Worm (Caenorhabditis elegans): ENCODE data around the gene R08F11.1.

The R08F11.1 gene

ce11 chrV:3760839-3761238, 23.2 kb downstream of the R08F11.1 start, which contains the start of gene oac-55:
oac-55 (plus strand) TSS chrV:3761139.
- TF ChIP-seq tab-1 (GFP tag; IDR thresholded peaks at IDR 0.05), result no peak
- no peak for TF ChIP-seq ztf-23 (GFP tag; IDR thresholded peaks at IDR 0.05)
- TF ChIP-seq ztf-29 (GFP tag; IDR thresholded peaks at IDR 0.05), result no peak
- no peak for TF ChIP-seq ref-1 (GFP tag; conservative IDR thresholded peaks at IDR 0.05)
- TF ChIP-seq flt-1 (GFP tag; IDR thresholded peaks at IDR 0.05), result no peak
- TF ChIP-seq T22C8.4 (GFP tag; IDR thresholded peaks at IDR 0.05), result no peak
- TF ChIP-seq cog-1 (tag; optimal IDR thresholded peaks at IDR 0.05), result no peak
- no peak for TF ChIP-seq klf-2 (GFP tag; conservative IDR thresholded peaks at IDR 0.05)
- TF ChIP-seq med-1 (GFP tag; optimal IDR thresholded peaks at IDR 0.05; ENCODE audit: insufficient read depth), result no peak

- TF ChIP-seq med-1 (GFP tag; optimal IDR thresholded peaks at IDR 0.05; ENCODE audit: insufficient read depth) (no peak), T22C8.4 (GFP tag; IDR thresholded peaks at IDR 0.05) (no peak), cog-1 (tag; optimal IDR thresholded peaks at IDR 0.05) (peak; percentile 38), flt-1 (GFP tag; IDR thresholded peaks at IDR 0.05) (no peak), klf-2 (GFP tag; conservative IDR thresholded peaks at IDR 0.05) (no peak), tab-1 (GFP tag; IDR thresholded peaks at IDR 0.05) (no peak), ztf-29 (GFP tag; IDR thresholded peaks at IDR 0.05) (no peak), ref-1 (GFP tag; conservative IDR thresholded peaks at IDR 0.05) (no peak)
Measured at ce11 chrV:3759419-3759915, 24.6 kb downstream of the R08F11.1 start, which contains the start of gene chk-1. chk-1 (minus strand) TSS chrV:3759469.

ce11 chrV:3756887-3757286, 27.1 kb downstream of the R08F11.1 start, which contains the start of gene gid-7:
gid-7 (minus strand) TSS chrV:3757074.
- TF ChIP-seq ztf-23 (GFP tag; IDR thresholded peaks at IDR 0.05) (no peak), T22C8.4 (GFP tag; IDR thresholded peaks at IDR 0.05) (no peak), tab-1 (GFP tag; IDR thresholded peaks at IDR 0.05) (no peak), med-1 (GFP tag; optimal IDR thresholded peaks at IDR 0.05; ENCODE audit: insufficient read depth) (no peak), cog-1 (tag; optimal IDR thresholded peaks at IDR 0.05) (no peak), ref-1 (GFP tag; conservative IDR thresholded peaks at IDR 0.05) (no peak), flt-1 (GFP tag; IDR thresholded peaks at IDR 0.05) (no peak)

ce11 chrV:3750328-3750727, 33.7 kb downstream of the R08F11.1 start:
- no peak for TF ChIP-seq tab-1 (GFP tag; IDR thresholded peaks at IDR 0.05)

DNA sequence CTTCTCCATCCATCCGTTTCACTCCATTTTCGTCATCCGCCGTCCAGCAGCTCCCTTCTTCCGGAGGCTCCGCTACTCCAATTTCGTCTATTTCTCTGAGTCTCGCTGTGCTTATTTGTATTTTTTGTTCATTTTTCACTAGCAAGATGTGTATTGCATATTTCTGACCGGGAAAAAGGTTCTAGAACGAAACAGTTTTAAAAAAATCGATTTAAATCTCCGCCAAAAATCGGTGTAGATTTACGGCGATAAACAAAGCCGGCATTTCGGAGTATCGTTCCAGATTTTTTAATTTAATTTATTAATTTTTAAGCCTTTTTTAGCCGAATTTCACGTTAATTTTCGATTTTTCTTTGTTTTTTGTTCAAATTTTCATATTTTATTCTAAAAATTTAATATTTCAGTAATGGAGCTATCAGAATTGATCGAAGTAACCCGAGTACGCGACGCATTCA, 40.8 kb downstream of the R08F11.1 start, which contains the start of gene mtm-9:
mtm-9 (plus strand) TSS at position 405 of the 455 bp plus-strand sequence.
- TF ChIP-seq klf-2 (GFP tag; conservative IDR thresholded peaks at IDR 0.05) (no peak), ztf-29 (GFP tag; IDR thresholded peaks at IDR 0.05) (no peak)

ce11 chrV:3739302-3739701, 44.7 kb downstream of the R08F11.1 start, which contains the start of gene hpo-36:
hpo-36 (minus strand) TSS chrV:3739402.
- no peak for TF ChIP-seq med-1 (GFP tag; optimal IDR thresholded peaks at IDR 0.05; ENCODE audit: insufficient read depth)
- TF ChIP-seq tab-1 (GFP tag; IDR thresholded peaks at IDR 0.05), result no peak
- TF ChIP-seq cog-1 (tag; optimal IDR thresholded peaks at IDR 0.05), result no peak
- TF ChIP-seq klf-2 (GFP tag; conservative IDR thresholded peaks at IDR 0.05), result no peak
- TF ChIP-seq ztf-29 (GFP tag; IDR thresholded peaks at IDR 0.05), result no peak
- no peak for TF ChIP-seq T22C8.4 (GFP tag; IDR thresholded peaks at IDR 0.05)
- no peak for TF ChIP-seq ref-1 (GFP tag; conservative IDR thresholded peaks at IDR 0.05)
- TF ChIP-seq ztf-23 (GFP tag; IDR thresholded peaks at IDR 0.05), result no peak
- TF ChIP-seq flt-1 (GFP tag; IDR thresholded peaks at IDR 0.05), result no peak

- TF ChIP-seq flt-1 (GFP tag; IDR thresholded peaks at IDR 0.05) (no peak), T22C8.4 (GFP tag; IDR thresholded peaks at IDR 0.05) (no peak), ztf-23 (GFP tag; IDR thresholded peaks at IDR 0.05) (no peak), cog-1 (tag; optimal IDR thresholded peaks at IDR 0.05) (no peak), ref-1 (GFP tag; conservative IDR thresholded peaks at IDR 0.05) (no peak), ztf-29 (GFP tag; IDR thresholded peaks at IDR 0.05) (no peak), klf-2 (GFP tag; conservative IDR thresholded peaks at IDR 0.05) (no peak), med-1 (GFP tag; optimal IDR thresholded peaks at IDR 0.05; ENCODE audit: insufficient read depth) (no peak), tab-1 (GFP tag; IDR thresholded peaks at IDR 0.05) (no peak)
Measured at ce11 chrV:3738409-3738808, 45.6 kb downstream of the R08F11.1 start.
